Fruit fly (Drosophila melanogaster): ENCODE data around the gene zuc.

zuc gene

dm6 chr2L:11969424-11969823 is 20.3 kb downstream of the zuc start:
- TF ChIP-seq CG17801 (GFP tag; optimal IDR thresholded peaks at IDR 0.05; ENCODE audit: partially characterized antibody): no peak

dm6 chr2L:11968581-11969272 is 21.0 kb downstream of the zuc start:
- no peak for TF ChIP-seq CG17801 (GFP tag; optimal IDR thresholded peaks at IDR 0.05; ENCODE audit: partially characterized antibody)

dm6 chr2L:11965610-11966594 is 23.8 kb downstream of the zuc start:
- no peak for TF ChIP-seq CG17801 (GFP tag; optimal IDR thresholded peaks at IDR 0.05; ENCODE audit: partially characterized antibody)

dm6 chr2L:11963422-11964322 is 26.0 kb downstream of the zuc start:
- peak; percentile 74 for TF ChIP-seq CG17801 (GFP tag; optimal IDR thresholded peaks at IDR 0.05; ENCODE audit: partially characterized antibody)

dm6 chr2L:11960909-11961308 is 28.8 kb downstream of the zuc start:
- TF ChIP-seq CG17801 (GFP tag; optimal IDR thresholded peaks at IDR 0.05; ENCODE audit: partially characterized antibody): no peak

- no peak for TF ChIP-seq CG17801 (GFP tag; optimal IDR thresholded peaks at IDR 0.05; ENCODE audit: partially characterized antibody)
Measured at dm6 chr2L:11958729-11959128, 31.0 kb downstream of the zuc start.

dm6 chr2L:11955839-11956238 is 33.8 kb downstream of the zuc start:
- TF ChIP-seq CG17801 (GFP tag; optimal IDR thresholded peaks at IDR 0.05; ENCODE audit: partially characterized antibody): no peak

- no peak for TF ChIP-seq CG17801 (GFP tag; optimal IDR thresholded peaks at IDR 0.05; ENCODE audit: partially characterized antibody)
Measured at dm6 chr2L:11949917-11950316, 39.8 kb downstream of the zuc start.

dm6 chr2L:11948479-11948878 is 41.2 kb downstream of the zuc start:
- TF ChIP-seq CG17801 (GFP tag; optimal IDR thresholded peaks at IDR 0.05; ENCODE audit: partially characterized antibody): no peak

- TF ChIP-seq CG17801 (GFP tag; optimal IDR thresholded peaks at IDR 0.05; ENCODE audit: partially characterized antibody): no peak
Measured at dm6 chr2L:11947641-11948040, 42.0 kb downstream of the zuc start, which contains the start of gene CG16964. TSS of gene CG16964 (plus strand) at chr2L:11947941.

dm6 chr2L:11943829-11944228 is 45.9 kb downstream of the zuc start, which contains the start of gene Crys:
TSS of gene Crys (plus strand) at chr2L:11944129.
- no peak for TF ChIP-seq CG17801 (GFP tag; optimal IDR thresholded peaks at IDR 0.05; ENCODE audit: partially characterized antibody)

- TF ChIP-seq CG17801 (GFP tag; optimal IDR thresholded peaks at IDR 0.05; ENCODE audit: partially characterized antibody): no peak
Measured at dm6 chr2L:11942826-11943225, 46.9 kb downstream of the zuc start.

- no peak for TF ChIP-seq CG17801 (GFP tag; optimal IDR thresholded peaks at IDR 0.05; ENCODE audit: partially characterized antibody)
Measured at dm6 chr2L:11942265-11942664, 47.4 kb downstream of the zuc start.

dm6 chr2L:11940620-11941019 is 49.1 kb downstream of the zuc start:
- no peak for TF ChIP-seq CG17801 (GFP tag; optimal IDR thresholded peaks at IDR 0.05; ENCODE audit: partially characterized antibody)
